Worm (Caenorhabditis elegans) whole organism, late embryonic: ENCODE results near the gene srb-19.

ENCODE experiments used
- C08G9.2 ChIP-seq: sonication (generic microtip); optimal IDR thresholded peaks from 2 replicates; lab custom pipeline; 2016; ENCODE audit warnings: mild to moderate bottlenecking, missing genetic modification characterization, moderate library complexity, missing compliant biosample characterization
- C38D4.7 ChIP-seq: fragments of 200-800 bp; sonication (Bioruptor generic); optimal IDR thresholded peaks from 2 replicates; lab custom pipeline; 2018; ENCODE audit warnings: mild to moderate bottlenecking, missing genetic modification characterization, moderate library complexity, missing compliant biosample characterization
- F13H6.1 ChIP-seq: sonication (generic microtip); optimal IDR thresholded peaks from 2 replicates; lab custom pipeline; 2016; ENCODE audit warnings: missing genetic modification characterization, missing compliant biosample characterization
- K02D7.2 ChIP-seq: sonication (generic microtip); optimal IDR thresholded peaks from 2 replicates; lab custom pipeline; 2017; ENCODE audit warnings: mild to moderate bottlenecking, missing genetic modification characterization, missing compliant biosample characterization
- Y22D7AL.16 ChIP-seq: sonication (generic microtip); optimal IDR thresholded peaks from 2 replicates; lab custom pipeline; 2016; ENCODE audit warnings: missing genetic modification characterization, missing compliant biosample characterization
- ahr-1 ChIP-seq: sonication (generic microtip); optimal IDR thresholded peaks from 2 replicates; lab custom pipeline; 2016; ENCODE audit warnings: missing genetic modification characterization, missing compliant biosample characterization
- ceh-18 ChIP-seq: sonication (generic microtip); optimal IDR thresholded peaks from 2 replicates; lab custom pipeline; 2016; ENCODE audit warnings: missing genetic modification characterization, missing compliant biosample characterization
- ceh-19 ChIP-seq: fragments of 200-800 bp; sonication (Bioruptor generic); optimal IDR thresholded peaks from 2 replicates; lab custom pipeline; 2018; ENCODE audit warnings: mild to moderate bottlenecking, missing genetic modification characterization, missing compliant biosample characterization
- ceh-22 ChIP-seq: sonication (generic microtip); optimal IDR thresholded peaks from 2 replicates; lab custom pipeline; 2017; ENCODE audit warnings: missing biosample characterization, missing genetic modification characterization
- ceh-24 ChIP-seq: sonication (generic microtip); optimal IDR thresholded peaks from 2 replicates; lab custom pipeline; 2016; ENCODE audit warnings: mild to moderate bottlenecking, missing genetic modification characterization, missing compliant biosample characterization
- ceh-30 ChIP-seq: fragments of 150-350 bp; optimal IDR thresholded peaks from 2 replicates; lab custom pipeline; 2014; ENCODE audit warnings: missing biosample characterization, missing genetic modification characterization
- ceh-31 ChIP-seq: sonication (generic microtip); optimal IDR thresholded peaks from 2 replicates; lab custom pipeline; 2016; ENCODE audit warnings: missing genetic modification characterization, missing compliant biosample characterization
- ceh-45 ChIP-seq: fragments of 200-800 bp; sonication (Bioruptor generic); IDR thresholded peaks from 2 replicates; pipeline ENCODE4 v1.3.6; 2022; ENCODE audit warnings: missing genetic modification reagents, missing genetic modification characterization, missing compliant biosample characterization
- ceh-48 ChIP-seq: sonication (generic microtip); optimal IDR thresholded peaks from 2 replicates; lab custom pipeline; 2016; ENCODE audit warnings: missing genetic modification characterization, inconsistent platforms, missing compliant biosample characterization
- ceh-6 ChIP-seq: fragments of 200-800 bp; sonication (Bioruptor generic); optimal IDR thresholded peaks from 2 replicates; lab custom pipeline; 2018; ENCODE audit warnings: mild to moderate bottlenecking, missing genetic modification characterization, missing compliant biosample characterization
- ceh-9 ChIP-seq: sonication (generic microtip); optimal IDR thresholded peaks from 2 replicates; lab custom pipeline; 2016; ENCODE audit warnings: mild to moderate bottlenecking, missing genetic modification characterization, inconsistent platforms, missing compliant biosample characterization
- che-1 ChIP-seq: sonication (generic microtip); optimal IDR thresholded peaks from 2 replicates; lab custom pipeline; 2016; ENCODE audit warnings: mild to moderate bottlenecking, missing genetic modification characterization, missing compliant biosample characterization
- dve-1 ChIP-seq: sonication (generic microtip); optimal IDR thresholded peaks from 2 replicates; lab custom pipeline; 2017; ENCODE audit warnings: antibody characterized with exemption, mild to moderate bottlenecking, missing genetic modification characterization, missing compliant biosample characterization
- elt-4 ChIP-seq: sonication (generic microtip); optimal IDR thresholded peaks from 2 replicates; lab custom pipeline; 2016; ENCODE audit warnings: missing genetic modification characterization, missing compliant biosample characterization
- eyg-1 ChIP-seq: sonication (generic microtip); optimal IDR thresholded peaks from 2 replicates; lab custom pipeline; 2016; ENCODE audit warnings: missing genotype, missing genetic modification characterization, missing compliant biosample characterization
- fkh-10 ChIP-seq: fragments of 150-350 bp; optimal IDR thresholded peaks from 2 replicates; lab custom pipeline; 2014; ENCODE audit warnings: missing biosample characterization, missing genetic modification reagents, missing genetic modification characterization
- hlh-30 ChIP-seq: sonication (generic microtip); optimal IDR thresholded peaks from 2 replicates; lab custom pipeline; 2017; ENCODE audit warnings: antibody characterized with exemption, missing genetic modification characterization, missing compliant biosample characterization; ENCODE audit not compliant: insufficient read depth
- hlh-6 ChIP-seq: sonication (generic microtip); optimal IDR thresholded peaks from 2 replicates; lab custom pipeline; 2016; ENCODE audit warnings: missing genotype, missing genetic modification characterization, missing compliant biosample characterization
- lin-11 ChIP-seq: fragments of 200-800 bp; sonication (Bioruptor generic); optimal IDR thresholded peaks from 2 replicates; lab custom pipeline; 2018; ENCODE audit warnings: mild to moderate bottlenecking, missing genetic modification characterization, missing compliant biosample characterization
- mec-3 ChIP-seq: sonication (generic microtip); optimal IDR thresholded peaks from 2 replicates; lab custom pipeline; 2016; ENCODE audit warnings: borderline replicate concordance, missing genetic modification characterization, missing compliant biosample characterization
- nhr-11 ChIP-seq: fragments of 150-350 bp; optimal IDR thresholded peaks from 2 replicates; lab custom pipeline; 2014; ENCODE audit warnings: missing biosample characterization, missing genetic modification characterization
- pag-3 ChIP-seq: sonication (generic microtip); optimal IDR thresholded peaks from 2 replicates; lab custom pipeline; 2016; ENCODE audit warnings: missing compliant biosample characterization, missing genetic modification characterization, borderline replicate concordance
- pha-2 ChIP-seq: sonication (generic microtip); optimal IDR thresholded peaks from 2 replicates; lab custom pipeline; 2017; ENCODE audit warnings: mild to moderate bottlenecking, missing genetic modification characterization, missing compliant biosample characterization
- pqm-1 ChIP-seq: sonication (generic microtip); optimal IDR thresholded peaks from 2 replicates; lab custom pipeline; 2016; ENCODE audit warnings: missing genetic modification characterization, missing compliant biosample characterization
- rnt-1 ChIP-seq: sonication (generic microtip); optimal IDR thresholded peaks from 2 replicates; lab custom pipeline; 2016; ENCODE audit warnings: missing genetic modification characterization, missing compliant biosample characterization
- sox-2 ChIP-seq: fragments of 200-800 bp; sonication (Bioruptor generic); IDR thresholded peaks from 2 replicates; pipeline ENCODE4 v1.3.6; 2022; ENCODE audit warnings: missing genetic modification reagents, missing genetic modification characterization, missing compliant biosample characterization
- sox-4 ChIP-seq: sonication (generic microtip); optimal IDR thresholded peaks from 2 replicates; lab custom pipeline; 2017; ENCODE audit warnings: mild to moderate bottlenecking, missing genetic modification characterization, inconsistent platforms, missing compliant biosample characterization
- syd-9 ChIP-seq: sonication (generic microtip); optimal IDR thresholded peaks from 2 replicates; lab custom pipeline; 2016; ENCODE audit warnings: mild to moderate bottlenecking, missing genetic modification characterization, moderate library complexity, missing compliant biosample characterization
- tbx-7 ChIP-seq: sonication (generic microtip); optimal IDR thresholded peaks from 2 replicates; lab custom pipeline; 2016; ENCODE audit warnings: missing genotype, missing genetic modification characterization, missing compliant biosample characterization
- ttx-3 ChIP-seq: sonication (generic microtip); optimal IDR thresholded peaks from 2 replicates; lab custom pipeline; 2016; ENCODE audit warnings: missing genetic modification reagents, missing genetic modification characterization, missing compliant biosample characterization
- zip-5 ChIP-seq: sonication (generic microtip); optimal IDR thresholded peaks from 2 replicates; lab custom pipeline; 2016; ENCODE audit warnings: missing genetic modification characterization, missing compliant biosample characterization
- ztf-16 ChIP-seq: sonication (generic microtip); optimal IDR thresholded peaks from 2 replicates; lab custom pipeline; 2017; ENCODE audit warnings: missing genetic modification characterization, missing compliant biosample characterization

Gene srb-19

DNA sequence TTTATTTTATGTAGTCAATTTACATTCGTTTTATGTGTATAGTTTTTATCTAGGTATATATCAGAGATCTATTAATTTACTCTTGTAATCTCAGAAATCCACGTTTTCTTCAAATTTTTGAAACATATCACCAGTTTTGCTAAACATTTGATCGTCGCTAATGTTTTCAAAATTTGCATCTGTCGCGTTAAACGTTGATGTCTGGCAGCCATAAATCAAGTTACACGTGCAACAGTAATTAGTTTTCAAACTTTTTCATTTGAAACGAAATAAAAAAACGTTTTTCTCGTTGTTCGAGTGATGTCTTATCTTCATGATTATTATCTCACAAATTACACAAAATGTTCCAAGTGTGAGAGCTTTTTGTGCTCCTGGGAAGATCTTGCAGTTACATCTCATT, 22.5 kb downstream of the srb-19 start, which contains the start of gene srh-79:
TSS of gene srh-79 (plus strand) at position 301 of the 400 bp plus-strand sequence.
- no peak for TF ChIP-seq elt-4 (tag; lab: Kevin White, UChicago)
- TF ChIP-seq ahr-1 (tag; lab: Kevin White, UChicago): no peak
- TF ChIP-seq tbx-7: no peak
- TF ChIP-seq ceh-22: no peak
- no peak for TF ChIP-seq hlh-30 (tag; lab: Kevin White, UChicago)
- no peak for TF ChIP-seq ceh-6 (GFP tag; lab: Kevin White, UChicago)
- no peak for TF ChIP-seq ceh-24 (tag; lab: Kevin White, UChicago)
- TF ChIP-seq K02D7.2 (tag; lab: Kevin White, UChicago): no peak
- no peak for TF ChIP-seq F13H6.1 (tag; lab: Kevin White, UChicago)
- no peak for TF ChIP-seq ceh-30 (tag; lab: Kevin White, UChicago)
- TF ChIP-seq C08G9.2 (tag; lab: Kevin White, UChicago): no peak
- no peak for TF ChIP-seq pha-2 (tag; lab: Kevin White, UChicago)
- TF ChIP-seq eyg-1 (tag; lab: Kevin White, UChicago): no peak
- TF ChIP-seq fkh-10: no peak
- TF ChIP-seq lin-11 (tag; lab: Kevin White, UChicago): no peak
- TF ChIP-seq hlh-6 (tag; lab: Kevin White, UChicago): no peak

- TF ChIP-seq pqm-1 (tag; lab: Kevin White, UChicago) (no peak), ceh-31 (tag; lab: Kevin White, UChicago) (no peak), F13H6.1 (tag; lab: Kevin White, UChicago) (no peak), ceh-9 (tag; lab: Kevin White, UChicago) (no peak), Y22D7AL.16 (no peak), ceh-45 (GFP tag; lab: Robert Waterston, UW) (no peak), nhr-11 (tag; lab: Kevin White, UChicago) (no peak), elt-4 (tag; lab: Kevin White, UChicago) (no peak), syd-9 (tag; lab: Kevin White, UChicago) (no peak), dve-1 (tag; lab: Kevin White, UChicago) (no peak), ceh-48 (tag; lab: Kevin White, UChicago) (no peak)
Observed at ce11 chrV:7495189-7495588, 24.8 kb downstream of the srb-19 start, which contains the start of gene srbc-11. Gene srbc-11, minus strand, starts transcription at chrV:7495289.

DNA sequence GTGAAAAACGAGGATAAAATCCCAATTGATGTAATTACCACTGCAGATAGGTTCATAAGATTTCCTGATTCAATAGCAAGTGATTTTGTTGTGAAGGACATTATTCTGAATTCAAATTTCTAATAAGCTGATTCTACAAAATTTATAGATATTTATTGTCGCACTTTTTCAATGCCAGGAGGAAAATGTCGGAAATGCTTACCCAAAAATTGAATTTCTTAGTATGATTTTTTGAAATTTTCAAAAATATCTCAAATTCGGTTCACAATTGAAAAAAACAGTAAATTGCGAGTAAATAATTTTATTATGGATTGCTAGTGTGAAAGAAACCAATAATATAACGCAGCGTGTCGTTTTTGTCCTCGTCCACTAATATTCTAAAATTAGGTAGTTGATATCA, 27.1 kb downstream of the srb-19 start, which contains the start of gene srbc-10:
TSS of gene srbc-10 (minus strand) at position 101 of the 400 bp plus-strand sequence.
- TF ChIP-seq mec-3 (tag; lab: Kevin White, UChicago) (no peak), pqm-1 (tag; lab: Kevin White, UChicago) (no peak), ceh-45 (GFP tag; lab: Robert Waterston, UW) (no peak), nhr-11 (tag; lab: Kevin White, UChicago) (no peak), C08G9.2 (tag; lab: Kevin White, UChicago) (no peak), sox-2 (GFP tag; lab: Robert Waterston, UW) (no peak), rnt-1 (tag; lab: Kevin White, UChicago) (no peak), K02D7.2 (tag; lab: Kevin White, UChicago) (no peak), dve-1 (tag; lab: Kevin White, UChicago) (no peak), che-1 (tag; lab: Kevin White, UChicago) (no peak), ceh-19 (GFP tag; lab: Kevin White, UChicago) (no peak), ceh-18 (tag; lab: Kevin White, UChicago) (no peak), ttx-3 (tag; lab: Kevin White, UChicago) (no peak), ztf-16 (no peak), ceh-22 (no peak), zip-5 (tag; lab: Kevin White, UChicago) (no peak), sox-4 (tag; lab: Kevin White, UChicago) (no peak)

DNA sequence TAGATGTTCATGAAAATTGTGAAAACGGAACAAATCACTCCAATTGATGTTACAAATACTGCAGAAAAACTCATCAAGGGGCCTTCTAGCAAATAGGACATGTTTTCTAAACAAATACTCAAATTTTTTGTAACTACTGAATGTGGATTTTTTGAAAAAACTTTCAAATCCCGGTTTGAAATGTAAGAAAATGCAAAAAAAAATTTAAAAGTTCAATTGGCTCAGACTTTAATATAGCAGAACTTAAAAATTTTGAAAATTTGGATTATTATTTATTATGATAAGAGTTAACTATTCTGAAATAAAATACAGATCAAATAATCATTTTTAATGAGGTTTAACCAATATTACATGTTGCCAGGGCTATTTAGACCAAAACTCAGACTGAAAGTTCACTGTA, 29.6 kb downstream of the srb-19 start, which contains the start of gene srbc-9:
TSS of gene srbc-9 (minus strand) at position 101 of the 400 bp plus-strand sequence.
- TF ChIP-seq ttx-3 (tag; lab: Kevin White, UChicago): no peak
- TF ChIP-seq pag-3: no peak
- no peak for TF ChIP-seq C38D4.7 (GFP tag; lab: Kevin White, UChicago)
